Worm (Caenorhabditis elegans) whole organism, L4 larva: ENCODE data around the gene F07F6.4.

Experiments used
- F10B5.3 ChIP-seq: sonication (generic microtip); optimal IDR thresholded peaks from 2 replicates; lab custom pipeline; 2016; ENCODE audit warnings: mild to moderate bottlenecking, missing genetic modification characterization, missing compliant biosample characterization
- F44E2.7 ChIP-seq: fragments of 200-800 bp; sonication (Bioruptor generic); IDR thresholded peaks from 2 replicates; pipeline ENCODE4 v2.1.2; 2022; ENCODE audit warnings: missing genetic modification characterization, missing compliant biosample characterization
- T20F7.1 ChIP-seq: fragments of 200-800 bp; sonication (Bioruptor generic); optimal IDR thresholded peaks from 2 replicates; lab custom pipeline; 2018; ENCODE audit warnings: mild to moderate bottlenecking, missing genetic modification characterization, missing compliant biosample characterization
- T26A8.4 ChIP-seq: fragments of 200-800 bp; sonication (Bioruptor generic); IDR thresholded peaks from 2 replicates; pipeline ENCODE4 v1.3.6; 2022; ENCODE audit warnings: missing genetic modification characterization, missing compliant biosample characterization
- Y75B8A.6 ChIP-seq: fragments of 200-800 bp; sonication (Bioruptor generic); IDR thresholded peaks from 2 replicates; pipeline ENCODE4 v1.3.6; 2022; ENCODE audit warnings: missing genetic modification reagents, missing genetic modification characterization, missing compliant biosample characterization
- ZK546.5 ChIP-seq, 2 experiments: sonication (generic microtip); optimal IDR thresholded peaks; 2 replicates each; lab custom pipeline; 2017; ENCODE audit warnings: missing biosample characterization in 2 of 2, missing genetic modification characterization in 2 of 2
- aha-1 ChIP-seq: fragments of 150-350 bp; peaks from one replicate; lab custom pipeline; 2014; ENCODE audit warnings: missing biosample characterization, missing genetic modification characterization
- arid-1 ChIP-seq: fragments of 200-800 bp; sonication (Bioruptor generic); conservative IDR thresholded peaks from 2 replicates; pipeline ENCODE4 v1.3.6; 2022; ENCODE audit warnings: missing genetic modification reagents, missing genetic modification characterization, missing compliant biosample characterization
- ceh-20 ChIP-seq: fragments of 200-800 bp; sonication (Bioruptor generic); IDR thresholded peaks from 2 replicates; pipeline ENCODE4 v1.3.6; 2022; ENCODE audit warnings: missing genetic modification reagents, missing genetic modification characterization, missing compliant biosample characterization
- ceh-28 ChIP-seq: fragments of 150-350 bp; optimal IDR thresholded peaks from 2 replicates; lab custom pipeline; 2014; ENCODE audit warnings: missing biosample characterization, missing genetic modification reagents, missing genetic modification characterization
- ceh-82 ChIP-seq: sonication (generic microtip); optimal IDR thresholded peaks from 2 replicates; lab custom pipeline; 2017; ENCODE audit warnings: missing biosample characterization, missing genetic modification characterization
- daf-16 ChIP-seq, 3 experiments: sonication (generic microtip); optimal IDR thresholded peaks; 2 replicates each; lab custom pipeline; 2016 to 2017; ENCODE audit warnings: missing genetic modification characterization in 3 of 3, missing genetic modification reagents in 3 of 3, mild to moderate bottlenecking in 2 of 3, missing compliant biosample characterization in 2 of 3, missing biosample characterization in 1 of 3, moderate library complexity in 1 of 3
- dmd-9 ChIP-seq: fragments of 200-800 bp; sonication (Bioruptor generic); IDR thresholded peaks from 2 replicates; pipeline ENCODE4 v1.3.6; 2022; ENCODE audit warnings: missing genetic modification reagents, missing genetic modification characterization, missing compliant biosample characterization
- dpl-1 ChIP-seq: fragments of 150-350 bp; optimal IDR thresholded peaks from 2 replicates; lab custom pipeline; 2014; ENCODE audit warnings: missing biosample characterization, missing genetic modification reagents, missing genetic modification characterization
- dve-1 ChIP-seq: sonication (generic microtip); optimal IDR thresholded peaks from 2 replicates; lab custom pipeline; 2017; ENCODE audit warnings: antibody characterized with exemption, mild to moderate bottlenecking, missing genetic modification characterization, missing compliant biosample characterization; ENCODE audit not compliant: insufficient read depth
- hif-1 ChIP-seq, 2 experiments: sonication (generic microtip); optimal IDR thresholded peaks; 2 replicates each; lab custom pipeline; 2016 to 2017; ENCODE audit warnings: missing compliant biosample characterization in 2 of 2, missing genetic modification characterization in 2 of 2, missing genetic modification reagents in 2 of 2, missing genotype in 2 of 2, mild to moderate bottlenecking in 1 of 2
- hlh-11 ChIP-seq: fragments of 200-800 bp; sonication (Bioruptor generic); optimal IDR thresholded peaks from 2 replicates; lab custom pipeline; 2018; ENCODE audit warnings: mild to moderate bottlenecking, missing genetic modification characterization, missing compliant biosample characterization
- hlh-30 ChIP-seq: sonication (generic microtip); optimal IDR thresholded peaks from 2 replicates; lab custom pipeline; 2017; ENCODE audit warnings: antibody characterized with exemption, mild to moderate bottlenecking, missing genetic modification characterization, missing compliant biosample characterization; ENCODE audit not compliant: insufficient read depth
- jun-1 ChIP-seq: fragments of 150-350 bp; optimal IDR thresholded peaks from 2 replicates; lab custom pipeline; 2014; ENCODE audit warnings: missing biosample characterization, missing genetic modification reagents, missing genetic modification characterization
- lin-29 ChIP-seq: fragments of 200-800 bp; sonication (Bioruptor generic); IDR thresholded peaks from 2 replicates; pipeline ENCODE4 v1.3.6; 2022; ENCODE audit warnings: missing genetic modification reagents, missing genetic modification characterization, missing compliant biosample characterization
- lir-3 ChIP-seq: sonication (generic microtip); optimal IDR thresholded peaks from 2 replicates; lab custom pipeline; 2016; ENCODE audit warnings: mild to moderate bottlenecking, missing genetic modification characterization, missing compliant biosample characterization
- madf-9 ChIP-seq: fragments of 200-800 bp; sonication (Bioruptor generic); conservative IDR thresholded peaks from 2 replicates; pipeline ENCODE4 v1.3.6; 2022; ENCODE audit warnings: missing genetic modification reagents, missing genetic modification characterization, missing compliant biosample characterization
- mdl-1 ChIP-seq, 2 experiments: fragments of 150-350 bp in 1 of 2; sonication (generic microtip) in 1 of 2; optimal IDR thresholded peaks; 2 replicates each; lab custom pipeline; 2014 to 2017; ENCODE audit warnings: missing biosample characterization in 2 of 2, missing genetic modification characterization in 2 of 2
- mep-1 ChIP-seq: fragments of 150-350 bp; sonication (generic microtip); optimal IDR thresholded peaks from 3 replicates; lab custom pipeline; 2014; ENCODE audit warnings: missing biosample characterization, missing genetic modification characterization
- mes-2 ChIP-seq: sonication (generic microtip); optimal IDR thresholded peaks from 2 replicates; lab custom pipeline; 2016; ENCODE audit warnings: missing genotype, mild to moderate bottlenecking, missing genetic modification characterization, missing compliant biosample characterization; ENCODE audit not compliant: poor library complexity, severe bottlenecking
- mxl-2 ChIP-seq: fragments of 200-800 bp; sonication (Bioruptor generic); conservative IDR thresholded peaks from 2 replicates; pipeline ENCODE4 v1.3.6; 2022; ENCODE audit warnings: missing genetic modification reagents, missing genetic modification characterization, missing compliant biosample characterization
- mxl-3 ChIP-seq: fragments of 200-800 bp; sonication (Bioruptor generic); optimal IDR thresholded peaks from 2 replicates; lab custom pipeline; 2018; ENCODE audit warnings: mild to moderate bottlenecking, missing genetic modification characterization, missing compliant biosample characterization
- nhr-25 ChIP-seq: sonication (generic microtip); optimal IDR thresholded peaks from 2 replicates; lab custom pipeline; 2017; ENCODE audit warnings: missing genetic modification characterization, mild to moderate bottlenecking, missing compliant biosample characterization, antibody characterized with exemption, moderate library complexity, borderline replicate concordance; ENCODE audit not compliant: insufficient read depth
- nhr-28 ChIP-seq: fragments of 150-350 bp; optimal IDR thresholded peaks from 2 replicates; lab custom pipeline; 2014; ENCODE audit warnings: missing biosample characterization, missing genetic modification characterization
- nhr-41 ChIP-seq: fragments of 200-800 bp; sonication (Bioruptor generic); IDR thresholded peaks from 2 replicates; pipeline ENCODE4 v1.3.6; 2022; ENCODE audit warnings: missing genetic modification reagents, missing genetic modification characterization, missing compliant biosample characterization
- nhr-48 ChIP-seq: sonication (generic microtip); optimal IDR thresholded peaks from 2 replicates; lab custom pipeline; 2016; ENCODE audit warnings: mild to moderate bottlenecking, missing genetic modification characterization, missing compliant biosample characterization
- nhr-76 ChIP-seq: fragments of 150-350 bp; optimal IDR thresholded peaks from 2 replicates; lab custom pipeline; 2014; ENCODE audit warnings: missing biosample characterization, missing genetic modification characterization
- nhr-77 ChIP-seq: fragments of 150-350 bp; optimal IDR thresholded peaks from 2 replicates; lab custom pipeline; 2014; ENCODE audit warnings: missing biosample characterization, missing genetic modification characterization
- pha-4 ChIP-seq, 2 experiments: fragments of 150-350 bp in 1 of 2; fragments of 200-800 bp in 1 of 2; sonication (Bioruptor generic) in 1 of 2; IDR thresholded peaks in 1 of 2; optimal IDR thresholded peaks in 1 of 2; 2 replicates each; pipeline versions ENCODE4 v1.3.6 to Lab custom; 2014 to 2022; ENCODE audit warnings: missing genetic modification characterization in 2 of 2, missing genetic modification reagents in 2 of 2, missing biosample characterization in 1 of 2, missing compliant biosample characterization in 1 of 2
- pqm-1 ChIP-seq: sonication (generic microtip); optimal IDR thresholded peaks from 2 replicates; lab custom pipeline; 2017; ENCODE audit warnings: missing biosample characterization, missing genetic modification characterization
- snpc-4 ChIP-seq: fragments of 150-350 bp; optimal IDR thresholded peaks from 2 replicates; lab custom pipeline; 2014; ENCODE audit warnings: missing biosample characterization, missing genetic modification characterization
- spr-1 ChIP-seq: sonication (generic microtip); optimal IDR thresholded peaks from 2 replicates; lab custom pipeline; 2016; ENCODE audit warnings: mild to moderate bottlenecking, missing genetic modification characterization, missing compliant biosample characterization
- tag-97 ChIP-seq: fragments of 200-800 bp; sonication (Bioruptor generic); IDR thresholded peaks from 2 replicates; pipeline ENCODE4 v1.3.6; 2022; ENCODE audit warnings: missing genetic modification characterization, missing compliant biosample characterization
- vab-7 ChIP-seq: fragments of 200-800 bp; sonication (Bioruptor generic); IDR thresholded peaks from 2 replicates; pipeline ENCODE4 v1.3.6; 2022; ENCODE audit warnings: missing genetic modification reagents, missing genetic modification characterization, missing compliant biosample characterization
- zfp-3 ChIP-seq: fragments of 200-800 bp; sonication (Bioruptor generic); conservative IDR thresholded peaks from 2 replicates; pipeline ENCODE4 v1.3.6; 2022; ENCODE audit warnings: missing genetic modification reagents, missing genetic modification characterization, missing compliant biosample characterization

F07F6.4 gene

ce11 chrII:5437586-5437985, 8.2 kb upstream of the F07F6.4 start, which contains the start of gene F07F6.1:
F07F6.1 (plus strand) TSS chrII:5437886.
- no peak for TF ChIP-seq nhr-77 (tag; lab: Kevin White, UChicago)
- no peak for TF ChIP-seq T20F7.1 (GFP tag; lab: Kevin White, UChicago)
- TF ChIP-seq arid-1, result no peak
- no peak for TF ChIP-seq lin-29 (GFP tag; lab: Robert Waterston, UW)
- no peak for TF ChIP-seq jun-1 (tag; lab: Kevin White, UChicago)
- TF ChIP-seq Y75B8A.6 (GFP tag; lab: Robert Waterston, UW), result no peak

ce11 chrII:5436833-5437232, 7.5 kb upstream of the F07F6.4 start, which contains the start of gene dct-5:
dct-5 (minus strand) TSS chrII:5436933.
- TF ChIP-seq zfp-3 (no peak), nhr-77 (tag; lab: Kevin White, UChicago) (no peak), lir-3 (tag; lab: Kevin White, UChicago) (no peak), aha-1 (tag; lab: Kevin White, UChicago) (no peak), mdl-1 (tag; optimal IDR thresholded peaks at IDR 0.05; lab: Kevin White, UChicago) (no peak), vab-7 (GFP tag; lab: Robert Waterston, UW) (no peak), F10B5.3 (tag; lab: Kevin White, UChicago) (no peak), nhr-25 (no peak), pha-4 (GFP tag; IDR thresholded peaks at IDR 0.05; lab: Robert Waterston, UW) (no peak), pha-4 (tag; optimal IDR thresholded peaks at IDR 0.05; lab: Kevin White, UChicago) (no peak), mxl-2 (GFP tag; lab: Robert Waterston, UW) (no peak), madf-9 (GFP tag; lab: Robert Waterston, UW) (no peak), T20F7.1 (GFP tag; lab: Kevin White, UChicago) (no peak), nhr-76 (tag; lab: Kevin White, UChicago) (no peak), ceh-82 (tag; lab: Kevin White, UChicago) (no peak), nhr-41 (no peak), ceh-28 (tag; lab: Kevin White, UChicago) (no peak), dmd-9 (GFP tag; lab: Robert Waterston, UW) (no peak)

ce11 chrII:5433069-5433468, 3.7 kb upstream of the F07F6.4 start, which contains the start of gene srx-114:
srx-114 (minus strand) TSS chrII:5433169.
- no peak for TF ChIP-seq tag-97
- TF ChIP-seq spr-1 (tag; lab: Kevin White, UChicago), result no peak
- no peak for TF ChIP-seq pha-4 (GFP tag; IDR thresholded peaks at IDR 0.05; lab: Robert Waterston, UW)
- no peak for TF ChIP-seq pha-4 (tag; optimal IDR thresholded peaks at IDR 0.05; lab: Kevin White, UChicago)
- TF ChIP-seq dpl-1 (GFP tag; lab: Kevin White, UChicago), result no peak
- no peak for TF ChIP-seq arid-1

ce11 chrII:5426470-5426869, 2.9 kb downstream of the F07F6.4 start:
- TF ChIP-seq T20F7.1 (GFP tag; lab: Kevin White, UChicago), result no peak
- TF ChIP-seq T26A8.4, result no peak
- peak; percentile 19 for TF ChIP-seq nhr-28 (tag; lab: Kevin White, UChicago)

- TF ChIP-seq nhr-25 (peak; percentile 60), nhr-28 (tag; lab: Kevin White, UChicago) (peak; percentile 76), mxl-3 (GFP tag; lab: Kevin White, UChicago) (peak; percentile 58), mdl-1 (tag; optimal IDR thresholded peaks at IDR 0.05; lab: Kevin White, UChicago) (peak in 1 of 2 experiments; percentile 78), hlh-30 (tag; lab: Kevin White, UChicago) (peak; percentile 97), F44E2.7 (no peak), ZK546.5 (tag; optimal IDR thresholded peaks at IDR 0.05; lab: Kevin White, UChicago) (no peak), daf-16 (GFP tag; optimal IDR thresholded peaks at IDR 0.05; lab: Kevin White, UChicago) (no peak), daf-16 (tag; optimal IDR thresholded peaks at IDR 0.05; lab: Kevin White, UChicago) (peak; percentile 63), mep-1 (tag; lab: Kevin White, UChicago) (peak; percentile 78), pha-4 (GFP tag; IDR thresholded peaks at IDR 0.05; lab: Robert Waterston, UW) (peak; percentile 55), pha-4 (tag; optimal IDR thresholded peaks at IDR 0.05; lab: Kevin White, UChicago) (peak; percentile 76), pqm-1 (tag; lab: Kevin White, UChicago) (peak; percentile 58), ceh-20 (GFP tag; lab: Robert Waterston, UW) (no peak), nhr-48 (tag; lab: Kevin White, UChicago) (peak; percentile 38), dpl-1 (GFP tag; lab: Kevin White, UChicago) (peak; percentile 16), hif-1 (tag; optimal IDR thresholded peaks at IDR 0.05; lab: Kevin White, UChicago) (peak in 1 of 2 experiments; percentile 36), mes-2 (peak; percentile 41), hlh-11 (tag; lab: Kevin White, UChicago) (peak; percentile 77), dve-1 (tag; lab: Kevin White, UChicago) (peak; percentile 51), snpc-4 (tag; lab: Kevin White, UChicago) (no peak)
Observed at ce11 chrII:5426054-5426453, 3.3 kb downstream of the F07F6.4 start.
